Worm (Caenorhabditis elegans) whole organism, L4 larva: ENCODE results near the gene sre-52.

Source experiments
- D1046.2 ChIP-seq: fragments of 200-800 bp; sonication (Bioruptor generic); IDR thresholded peaks from 2 replicates; pipeline ENCODE4 v1.3.6; 2022; ENCODE audit warnings: missing genetic modification characterization, missing compliant biosample characterization
- F49E8.2 ChIP-seq: sonication (generic microtip); optimal IDR thresholded peaks from 2 replicates; lab custom pipeline; 2016; ENCODE audit warnings: missing compliant biosample characterization, mild to moderate bottlenecking, missing genetic modification characterization, borderline replicate concordance
- T20F7.1 ChIP-seq: fragments of 200-800 bp; sonication (Bioruptor generic); optimal IDR thresholded peaks from 2 replicates; lab custom pipeline; 2018; ENCODE audit warnings: mild to moderate bottlenecking, missing genetic modification characterization, missing compliant biosample characterization
- ZK337.2 ChIP-seq: fragments of 200-800 bp; sonication (Bioruptor generic); IDR thresholded peaks from 2 replicates; pipeline ENCODE4 v1.3.6; 2022; ENCODE audit warnings: missing genetic modification reagents, missing genetic modification characterization, missing compliant biosample characterization
- ZK546.5 ChIP-seq, 2 experiments: sonication (generic microtip); optimal IDR thresholded peaks; 2 replicates each; lab custom pipeline; 2017; ENCODE audit warnings: missing biosample characterization in 2 of 2, missing genetic modification characterization in 2 of 2
- aha-1 ChIP-seq: fragments of 150-350 bp; peaks from one replicate; lab custom pipeline; 2014; ENCODE audit warnings: missing biosample characterization, missing genetic modification characterization
- ama-1 ChIP-seq: fragments of 150-350 bp; optimal IDR thresholded peaks from 2 replicates; lab custom pipeline; 2014; ENCODE audit warnings: inconsistent platforms, mixed read lengths
- ceh-28 ChIP-seq: fragments of 150-350 bp; optimal IDR thresholded peaks from 2 replicates; lab custom pipeline; 2014; ENCODE audit warnings: missing biosample characterization, missing genetic modification reagents, missing genetic modification characterization
- ceh-62 ChIP-seq: sonication (generic microtip); optimal IDR thresholded peaks from 2 replicates; lab custom pipeline; 2017; ENCODE audit warnings: missing biosample characterization, missing genetic modification characterization
- ces-1 ChIP-seq: fragments of 150-350 bp; sonication (generic microtip); optimal IDR thresholded peaks from 4 replicates; lab custom pipeline; 2014; ENCODE audit warnings: missing biosample characterization, missing genetic modification reagents, missing genetic modification characterization
- daf-16 ChIP-seq, 3 experiments: sonication (generic microtip); optimal IDR thresholded peaks; 2 replicates each; lab custom pipeline; 2016 to 2017; ENCODE audit warnings: missing genetic modification characterization in 3 of 3, missing genetic modification reagents in 3 of 3, mild to moderate bottlenecking in 2 of 3, missing compliant biosample characterization in 2 of 3, missing biosample characterization in 1 of 3, moderate library complexity in 1 of 3
- daf-19 ChIP-seq: fragments of 200-800 bp; sonication (Bioruptor generic); conservative IDR thresholded peaks from 2 replicates; pipeline ENCODE4 v1.3.6; 2022; ENCODE audit warnings: missing genetic modification characterization, missing compliant biosample characterization
- daf-8 ChIP-seq: fragments of 200-800 bp; sonication (Bioruptor generic); IDR thresholded peaks from 2 replicates; pipeline ENCODE4 v1.3.6; 2022; ENCODE audit warnings: missing genetic modification characterization, missing compliant biosample characterization
- duxl-1 ChIP-seq: sonication (generic microtip); optimal IDR thresholded peaks from 2 replicates; lab custom pipeline; 2016; ENCODE audit warnings: mild to moderate bottlenecking, missing genetic modification characterization, moderate library complexity, missing compliant biosample characterization; ENCODE audit not compliant: poor library complexity
- egl-43 ChIP-seq: fragments of 200-800 bp; sonication (Bioruptor generic); IDR thresholded peaks from 2 replicates; pipeline ENCODE4 v1.3.6; 2022; ENCODE audit warnings: missing genetic modification reagents, missing genetic modification characterization, missing compliant biosample characterization
- gei-8 ChIP-seq: fragments of 200-800 bp; sonication (Bioruptor generic); optimal IDR thresholded peaks from 2 replicates; lab custom pipeline; 2018; ENCODE audit warnings: mild to moderate bottlenecking, missing genetic modification characterization, missing compliant biosample characterization
- hif-1 ChIP-seq, 2 experiments: sonication (generic microtip); optimal IDR thresholded peaks; 2 replicates each; lab custom pipeline; 2016 to 2017; ENCODE audit warnings: missing compliant biosample characterization in 2 of 2, missing genetic modification characterization in 2 of 2, missing genetic modification reagents in 2 of 2, missing genotype in 2 of 2, mild to moderate bottlenecking in 1 of 2
- hlh-11 ChIP-seq: fragments of 200-800 bp; sonication (Bioruptor generic); optimal IDR thresholded peaks from 2 replicates; lab custom pipeline; 2018; ENCODE audit warnings: mild to moderate bottlenecking, missing genetic modification characterization, missing compliant biosample characterization
- hlh-30 ChIP-seq: sonication (generic microtip); optimal IDR thresholded peaks from 2 replicates; lab custom pipeline; 2017; ENCODE audit warnings: antibody characterized with exemption, mild to moderate bottlenecking, missing genetic modification characterization, missing compliant biosample characterization; ENCODE audit not compliant: insufficient read depth
- lin-15B ChIP-seq: fragments of 150-350 bp; sonication (generic microtip); optimal IDR thresholded peaks from 3 replicates; lab custom pipeline; 2014; ENCODE audit warnings: missing biosample characterization, missing genetic modification characterization
- lin-38 ChIP-seq: fragments of 200-800 bp; sonication (Bioruptor generic); IDR thresholded peaks from 2 replicates; pipeline ENCODE4 v1.3.6; 2022; ENCODE audit warnings: missing genetic modification reagents, missing genetic modification characterization, missing compliant biosample characterization
- mes-2 ChIP-seq: sonication (generic microtip); optimal IDR thresholded peaks from 2 replicates; lab custom pipeline; 2016; ENCODE audit warnings: missing genotype, mild to moderate bottlenecking, missing genetic modification characterization, missing compliant biosample characterization; ENCODE audit not compliant: poor library complexity, severe bottlenecking
- mxl-2 ChIP-seq: fragments of 200-800 bp; sonication (Bioruptor generic); conservative IDR thresholded peaks from 2 replicates; pipeline ENCODE4 v1.3.6; 2022; ENCODE audit warnings: missing genetic modification reagents, missing genetic modification characterization, missing compliant biosample characterization
- nhr-10 ChIP-seq: fragments of 150-350 bp; optimal IDR thresholded peaks from 2 replicates; lab custom pipeline; 2014; ENCODE audit warnings: missing biosample characterization, missing genetic modification characterization
- nhr-11 ChIP-seq: fragments of 150-350 bp; optimal IDR thresholded peaks from 2 replicates; lab custom pipeline; 2014; ENCODE audit warnings: missing biosample characterization, missing genetic modification characterization
- nhr-25 ChIP-seq: sonication (generic microtip); optimal IDR thresholded peaks from 2 replicates; lab custom pipeline; 2017; ENCODE audit warnings: missing genetic modification characterization, mild to moderate bottlenecking, missing compliant biosample characterization, antibody characterized with exemption, moderate library complexity, borderline replicate concordance; ENCODE audit not compliant: insufficient read depth
- nhr-28 ChIP-seq: fragments of 150-350 bp; optimal IDR thresholded peaks from 2 replicates; lab custom pipeline; 2014; ENCODE audit warnings: missing biosample characterization, missing genetic modification characterization
- nhr-41 ChIP-seq: fragments of 200-800 bp; sonication (Bioruptor generic); IDR thresholded peaks from 2 replicates; pipeline ENCODE4 v1.3.6; 2022; ENCODE audit warnings: missing genetic modification reagents, missing genetic modification characterization, missing compliant biosample characterization
- nhr-48 ChIP-seq: sonication (generic microtip); optimal IDR thresholded peaks from 2 replicates; lab custom pipeline; 2016; ENCODE audit warnings: mild to moderate bottlenecking, missing genetic modification characterization, missing compliant biosample characterization
- php-3 ChIP-seq: fragments of 200-800 bp; sonication (Bioruptor generic); IDR thresholded peaks from 2 replicates; pipeline ENCODE4 v1.3.6; 2022; ENCODE audit warnings: missing genetic modification reagents, missing genetic modification characterization, missing compliant biosample characterization
- rbr-2 ChIP-seq: sonication (generic microtip); optimal IDR thresholded peaks from 2 replicates; lab custom pipeline; 2016; ENCODE audit warnings: missing genotype, missing genetic modification characterization, missing compliant biosample characterization
- set-16 ChIP-seq: fragments of 200-800 bp; sonication (Bioruptor generic); IDR thresholded peaks from 2 replicates; pipeline ENCODE4 v1.3.6; 2022; ENCODE audit warnings: missing genetic modification reagents, missing genetic modification characterization, missing compliant biosample characterization
- spr-3 ChIP-seq: fragments of 200-800 bp; sonication (Bioruptor generic); optimal IDR thresholded peaks from 2 replicates; lab custom pipeline; 2018; ENCODE audit warnings: mild to moderate bottlenecking, missing genetic modification characterization, missing compliant biosample characterization
- tag-97 ChIP-seq: fragments of 200-800 bp; sonication (Bioruptor generic); IDR thresholded peaks from 2 replicates; pipeline ENCODE4 v1.3.6; 2022; ENCODE audit warnings: missing genetic modification characterization, missing compliant biosample characterization
- tra-1 ChIP-seq: fragments of 200-800 bp; sonication (Bioruptor generic); IDR thresholded peaks from 2 replicates; pipeline ENCODE4 v1.3.6; 2022; ENCODE audit warnings: missing genetic modification reagents, missing genetic modification characterization, missing compliant biosample characterization
- zfp-2 ChIP-seq: sonication (generic microtip); optimal IDR thresholded peaks from 2 replicates; lab custom pipeline; 2016; ENCODE audit warnings: mild to moderate bottlenecking, missing genetic modification characterization, missing compliant biosample characterization
- zfp-3 ChIP-seq: fragments of 200-800 bp; sonication (Bioruptor generic); conservative IDR thresholded peaks from 2 replicates; pipeline ENCODE4 v1.3.6; 2022; ENCODE audit warnings: missing genetic modification reagents, missing genetic modification characterization, missing compliant biosample characterization
- zip-11 ChIP-seq: fragments of 200-800 bp; sonication (Bioruptor generic); IDR thresholded peaks from 2 replicates; pipeline ENCODE4 v1.3.6; 2022; ENCODE audit warnings: missing genetic modification characterization, missing compliant biosample characterization

Gene sre-52

DNA sequence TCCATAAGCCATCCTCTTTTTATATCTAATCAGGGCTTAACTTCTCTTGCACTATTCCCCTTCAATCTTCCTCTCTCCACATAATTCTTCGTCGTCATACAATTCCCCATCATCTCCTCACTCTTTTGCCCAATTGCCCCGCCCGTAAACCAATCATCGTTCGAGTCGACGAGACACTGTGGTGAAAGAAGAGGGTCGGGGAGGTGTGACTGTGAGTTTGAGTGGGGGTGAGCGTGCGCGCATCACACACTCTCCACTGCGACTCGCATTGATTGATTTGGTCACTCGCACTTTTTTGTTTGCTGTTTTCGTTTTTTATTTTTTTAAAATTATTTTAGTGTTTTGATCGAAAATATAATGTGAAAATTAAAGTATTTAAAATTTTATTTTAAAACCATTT is 3.6 kb downstream of the sre-52 start (continued):
- TF ChIP-seq ces-1 (GFP tag; lab: Kevin White, UChicago), result no peak
- TF ChIP-seq ZK546.5 (tag; optimal IDR thresholded peaks at IDR 0.05; lab: Kevin White, UChicago), result no peak
- peak; percentile 57 for TF ChIP-seq rbr-2 (tag; lab: Kevin White, UChicago)
- no peak for TF ChIP-seq ceh-62 (tag; lab: Kevin White, UChicago)
- TF ChIP-seq lin-15B (tag; lab: Kevin White, UChicago), result no peak
- no peak for TF ChIP-seq ZK337.2

DNA sequence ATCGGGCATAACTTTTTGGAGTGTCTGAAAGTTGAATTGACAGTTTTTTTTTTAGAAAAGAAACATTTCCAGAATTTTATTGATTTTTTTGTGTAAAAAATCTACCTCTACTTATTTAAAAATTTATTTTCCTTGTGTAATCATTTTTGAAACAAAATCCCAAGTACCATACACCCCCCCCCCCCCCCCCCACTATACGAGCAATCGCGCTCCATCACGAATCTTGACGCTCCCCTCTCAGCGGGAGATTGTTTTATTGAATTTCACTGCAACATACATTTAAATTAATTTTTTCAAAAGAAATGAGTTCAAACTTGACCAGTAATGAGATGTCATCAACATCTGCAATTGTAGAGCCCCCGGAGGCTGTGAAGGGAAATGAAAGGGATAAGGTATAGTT is 4.1 kb downstream of the sre-52 start, which contains the start of gene sop-2:
sop-2 (plus strand) TSS at position 301 of the 400 bp plus-strand sequence.
- TF ChIP-seq daf-8 (GFP tag; lab: Robert Waterston, UW) (no peak), spr-3 (GFP tag; lab: Kevin White, UChicago) (no peak), mxl-2 (GFP tag; lab: Robert Waterston, UW) (no peak), duxl-1 (no peak), zip-11 (GFP tag; lab: Robert Waterston, UW) (no peak), hlh-11 (tag; lab: Kevin White, UChicago) (no peak), rbr-2 (tag; lab: Kevin White, UChicago) (no peak), tag-97 (GFP tag; lab: Robert Waterston, UW) (no peak), nhr-28 (tag; lab: Kevin White, UChicago) (no peak)

DNA sequence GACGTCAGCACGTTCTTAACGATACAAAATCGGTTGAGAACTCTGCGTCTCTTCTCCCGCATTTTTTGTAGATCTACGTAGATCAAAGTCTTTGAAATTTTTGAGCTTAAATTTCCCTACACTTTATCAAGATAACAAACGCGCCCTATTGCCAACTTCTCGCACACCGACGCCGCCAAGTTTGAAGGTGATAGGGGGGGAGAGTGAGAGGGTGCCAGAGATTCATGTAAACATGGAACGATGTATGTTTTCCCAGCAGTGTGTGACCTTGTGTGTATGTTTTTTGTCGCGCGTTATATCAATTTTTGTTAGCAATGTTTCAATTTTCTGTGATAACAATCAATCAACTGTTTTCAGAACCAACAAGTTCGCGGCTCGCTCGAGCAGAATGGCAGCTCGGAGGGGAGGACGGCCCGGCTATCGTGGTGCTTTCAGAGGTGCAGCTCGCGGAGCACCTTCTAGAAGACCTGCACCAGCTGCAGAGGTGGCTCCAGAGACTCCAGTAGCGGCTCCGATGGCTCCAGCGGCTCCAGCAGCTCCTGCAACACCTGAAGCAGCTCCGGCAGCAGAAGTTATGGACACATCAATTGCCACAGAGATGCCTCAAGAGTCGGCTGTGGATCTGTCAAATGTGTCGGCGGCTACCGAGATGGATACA is 6.2 kb downstream of the sre-52 start:
- TF ChIP-seq nhr-48 (tag; lab: Kevin White, UChicago) (no peak), daf-16 (GFP tag; optimal IDR thresholded peaks at IDR 0.05; lab: Kevin White, UChicago) (no peak), daf-16 (tag; optimal IDR thresholded peaks at IDR 0.05; lab: Kevin White, UChicago) (peak; percentile 69), php-3 (GFP tag; lab: Robert Waterston, UW) (no peak), ceh-28 (no peak), egl-43 (peak; percentile 54; the same call in 1 of the 2 replicates), hif-1 (tag; optimal IDR thresholded peaks at IDR 0.05; lab: Kevin White, UChicago) (no peak), tag-97 (GFP tag; lab: Robert Waterston, UW) (no peak), tra-1 (no peak), rbr-2 (tag; lab: Kevin White, UChicago) (no peak), aha-1 (tag; lab: Kevin White, UChicago) (peak; percentile 23), nhr-11 (tag; lab: Kevin White, UChicago) (no peak), T20F7.1 (GFP tag; lab: Kevin White, UChicago) (no peak), D1046.2 (GFP tag; lab: Robert Waterston, UW) (no peak), gei-8 (GFP tag; lab: Kevin White, UChicago) (no peak), zfp-2 (tag; lab: Kevin White, UChicago) (no peak), set-16 (GFP tag; lab: Robert Waterston, UW) (peak; percentile 97), lin-38 (GFP tag; lab: Robert Waterston, UW) (peak; percentile 45), nhr-28 (tag; lab: Kevin White, UChicago) (peak; percentile 11), daf-8 (GFP tag; lab: Robert Waterston, UW) (no peak), nhr-25 (tag; lab: Kevin White, UChicago) (no peak), mes-2 (tag; lab: Kevin White, UChicago) (peak; percentile 37), zfp-3 (GFP tag; lab: Robert Waterston, UW) (no peak), daf-19 (GFP tag; lab: Robert Waterston, UW) (no peak), nhr-41 (GFP tag; lab: Robert Waterston, UW) (no peak), ama-1 (lab: Kevin White, UChicago) (no peak), hlh-30 (tag; lab: Kevin White, UChicago) (peak; percentile 17), F49E8.2 (no peak), nhr-10 (tag; lab: Kevin White, UChicago) (no peak)
- TF ChIP-seq, all 104 proteins: peak for 8
